Worm (Caenorhabditis elegans): ENCODE results near the gene R04A9.7.
"Not testable (repeated sequence)": the region's sequence is repeated elsewhere in the genome, so short reads cannot be mapped to it uniquely, and the experiment has no call there.

Gene R04A9.7

DNA sequence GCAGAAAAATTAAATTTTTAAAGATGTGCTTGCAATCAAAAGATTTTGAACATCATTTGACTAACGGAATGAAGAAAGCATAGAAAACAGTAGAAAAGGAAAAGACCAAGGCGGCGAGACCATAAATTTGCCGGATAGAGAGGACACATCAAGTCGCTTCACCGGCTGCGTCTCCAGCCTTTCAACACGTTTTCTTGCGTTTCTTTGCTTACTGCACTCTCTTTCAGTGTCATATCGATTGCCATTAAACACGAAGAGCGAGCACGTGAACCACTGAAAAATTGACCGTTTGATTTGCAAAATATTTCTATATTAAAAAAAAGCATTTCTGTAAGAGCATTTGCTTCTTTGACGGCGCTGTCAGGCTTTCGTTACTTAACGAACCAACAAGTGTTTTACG is 46.6 kb downstream of the R04A9.7 start:
- TF ChIP-seq mep-1 (tag; optimal IDR thresholded peaks at IDR 0.05) = peak; percentile 2
- TF ChIP-seq mls-2 (tag; optimal IDR thresholded peaks at IDR 0.05) = no peak
- TF ChIP-seq blmp-1 (tag; optimal IDR thresholded peaks at IDR 0.05) = no peak
- peak; percentile 38 for TF ChIP-seq unc-120 (tag; optimal IDR thresholded peaks at IDR 0.05; ENCODE audit: poor library complexity, severe bottlenecking)
- no peak for TF ChIP-seq M03D4.4 (tag; optimal IDR thresholded peaks at IDR 0.05)
- peak; percentile 12 for TF ChIP-seq ces-1 (GFP tag; optimal IDR thresholded peaks at IDR 0.05)

- not testable (repeated sequence) for TF ChIP-seq blmp-1, ceh-39, sptf-1 (tag; optimal IDR thresholded peaks at IDR 0.05)
Observed at ce11 chrX:347117-347516, 47.6 kb downstream of the R04A9.7 start, which contains the start of gene C04E7.3. TSS of gene C04E7.3 (minus strand) at chrX:347217.

DNA sequence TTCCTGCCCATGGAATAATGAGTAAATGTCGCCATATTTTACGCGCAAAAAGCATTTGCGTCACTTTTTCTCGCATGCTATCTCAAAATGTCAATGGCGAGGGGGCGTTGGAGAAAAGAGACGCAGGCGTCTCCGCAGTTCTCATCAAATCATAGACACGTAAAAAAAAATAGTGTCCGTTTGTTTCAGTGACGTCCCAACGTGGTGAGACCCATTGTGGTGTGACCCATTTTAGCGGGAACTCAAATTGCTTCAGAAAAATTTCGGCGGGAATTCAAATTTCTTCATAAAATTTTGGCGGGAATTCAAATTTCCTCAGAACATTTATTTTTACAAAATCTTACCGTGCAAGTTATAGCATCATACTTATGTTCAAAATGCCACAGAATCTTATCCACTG is 50.9 kb downstream of the R04A9.7 start:
- TF ChIP-seq flh-1 (GFP tag; optimal IDR thresholded peaks at IDR 0.05) (no peak), cnd-1 (tag; optimal IDR thresholded peaks at IDR 0.05) (no peak), elt-1 (tag; optimal IDR thresholded peaks at IDR 0.05; ENCODE audit: borderline replicate concordance, insufficient read depth) (no peak), sem-2 (GFP tag; optimal IDR thresholded peaks at IDR 0.05) (no peak), nhr-237 (tag; optimal IDR thresholded peaks at IDR 0.05) (no peak), ces-1 (GFP tag; optimal IDR thresholded peaks at IDR 0.05) (no peak), hlh-1 (tag; optimal IDR thresholded peaks at IDR 0.05) (no peak), elt-3 (tag; optimal IDR thresholded peaks at IDR 0.05) (no peak), ceh-43 (GFP tag; optimal IDR thresholded peaks at IDR 0.05) (no peak), unc-39 (tag; optimal IDR thresholded peaks at IDR 0.05) (no peak), ztf-11 (tag; optimal IDR thresholded peaks at IDR 0.05) (no peak), nhr-28 (tag; optimal IDR thresholded peaks at IDR 0.05) (no peak), unc-62 (GFP tag; optimal IDR thresholded peaks at IDR 0.05) (no peak), snpc-4 (tag; optimal IDR thresholded peaks at IDR 0.05) (no peak), lin-32 (GFP tag; optimal IDR thresholded peaks at IDR 0.05) (no peak), bed-3 (GFP tag; optimal IDR thresholded peaks at IDR 0.05) (no peak), mep-1 (tag; optimal IDR thresholded peaks at IDR 0.05) (no peak), lin-13 (tag; optimal IDR thresholded peaks at IDR 0.05) (no peak), pha-4 (tag; optimal IDR thresholded peaks at IDR 0.05) (no peak), blmp-1 (tag; optimal IDR thresholded peaks at IDR 0.05) (no peak)

Data from whole organism, mixed stage, embryonic.